Worm (Caenorhabditis elegans) whole organism, midembryonic: ENCODE results near the gene cdc-48.1.

ENCODE experiments used
- T22C8.4 ChIP-seq: fragments of 200-800 bp; sonication (Bioruptor generic); IDR thresholded peaks from 2 replicates; pipeline ENCODE4 v1.3.6; 2022; ENCODE audit warnings: missing genetic modification characterization, missing compliant biosample characterization
- klf-2 ChIP-seq: fragments of 200-800 bp; sonication (Bioruptor generic); conservative IDR thresholded peaks from 2 replicates; pipeline ENCODE4 v1.3.6; 2022; ENCODE audit warnings: missing genetic modification reagents, missing genetic modification characterization, missing compliant biosample characterization
- ref-1 ChIP-seq: fragments of 200-800 bp; sonication (Bioruptor generic); conservative IDR thresholded peaks from 2 replicates; pipeline ENCODE4 v1.3.6; 2022; ENCODE audit warnings: missing genetic modification reagents, missing genetic modification characterization, missing compliant biosample characterization
- ztf-23 ChIP-seq: fragments of 200-800 bp; sonication (Bioruptor generic); IDR thresholded peaks from 2 replicates; pipeline ENCODE4 v1.3.6; 2022; ENCODE audit warnings: missing genetic modification reagents, missing genetic modification characterization, missing compliant biosample characterization

ce11 chrII:10558345-10558744 is 4.9 kb downstream of the cdc-48.1 start:
- no peak for TF ChIP-seq ztf-23
- no peak for TF ChIP-seq ref-1
- TF ChIP-seq klf-2, result no peak
- TF ChIP-seq T22C8.4 (GFP tag; lab: Robert Waterston, UW), result no peak
